Fruit fly (Drosophila melanogaster) whole organism, embryonic: ENCODE measurements around the gene FoxL1.

Experiments
- CG10543 ChIP-seq: fragments of 200-800 bp; sonication (Bioruptor generic); optimal IDR thresholded peaks from 3 replicates; lab custom pipeline; 2017; ENCODE audit warnings: missing biosample characterization, mild to moderate bottlenecking, missing genetic modification characterization, moderate library complexity
- CG12659 ChIP-seq: fragments of 200-800 bp; sonication (Bioruptor generic); optimal IDR thresholded peaks from 3 replicates; lab custom pipeline; 2017; ENCODE audit warnings: mild to moderate bottlenecking, missing biosample characterization, missing genetic modification reagents, missing genetic modification characterization
- CG15269 ChIP-seq: fragments of 200-800 bp; sonication (Bioruptor generic); optimal IDR thresholded peaks from 2 replicates; lab custom pipeline; 2018; ENCODE audit warnings: missing biosample characterization, mild to moderate bottlenecking, missing genetic modification characterization, moderate library complexity
- CG18011 ChIP-seq: fragments of 200-800 bp; sonication (Bioruptor generic); optimal IDR thresholded peaks from 2 replicates; lab custom pipeline; 2017; ENCODE audit warnings: missing biosample characterization, missing genetic modification characterization, mild to moderate bottlenecking, moderate library complexity, missing genotype
- CG18476 ChIP-seq: fragments of 200-800 bp; sonication (Bioruptor generic); optimal IDR thresholded peaks from 2 replicates; lab custom pipeline; 2016; ENCODE audit warnings: missing biosample characterization, mild to moderate bottlenecking, missing genetic modification characterization
- CG9727 ChIP-seq: fragments of 200-800 bp; sonication (Bioruptor generic); optimal IDR thresholded peaks from 3 replicates; lab custom pipeline; 2017; ENCODE audit warnings: missing biosample characterization, mild to moderate bottlenecking, missing genetic modification characterization
- D19A ChIP-seq: fragments of 200-800 bp; optimal IDR thresholded peaks from 3 replicates; lab custom pipeline; 2019; ENCODE audit warnings: missing biosample characterization, mild to moderate bottlenecking, missing genetic modification characterization, moderate library complexity
- Drgx ChIP-seq: fragments of 200-800 bp; sonication (Bioruptor generic); IDR thresholded peaks from 2 replicates; pipeline ENCODE4 v1.3.6; 2022; ENCODE audit warnings: missing biosample characterization, missing genetic modification characterization
- Rx ChIP-seq: fragments of 200-800 bp; sonication (Bioruptor generic); IDR thresholded peaks from 2 replicates; pipeline ENCODE4 v1.3.6; 2022; ENCODE audit warnings: missing biosample characterization, missing genetic modification characterization
- Stat92E ChIP-seq, 3 experiments: fragments of >200 bp in 2 of 3; fragments of 200-800 bp in 1 of 3; sonication (Bioruptor generic) in 1 of 3; optimal IDR thresholded peaks; 2 replicates each; lab custom pipeline; 2017 to 2019; ENCODE audit warnings: missing biosample characterization in 3 of 3, missing genetic modification characterization in 3 of 3, mild to moderate bottlenecking in 1 of 3, moderate library complexity in 1 of 3
- onecut ChIP-seq: fragments of 200-800 bp; sonication (Bioruptor generic); IDR thresholded peaks from 2 replicates; pipeline ENCODE4 v1.3.6; 2022; ENCODE audit warnings: missing biosample characterization, missing genetic modification characterization
- psq ChIP-seq: fragments of 200-800 bp; sonication (Bioruptor generic); optimal IDR thresholded peaks from 2 replicates; lab custom pipeline; 2017; ENCODE audit warnings: missing biosample characterization, missing genetic modification characterization
- slp2 ChIP-seq: fragments of 200-800 bp; sonication (Bioruptor generic); optimal IDR thresholded peaks from 2 replicates; lab custom pipeline; 2016; ENCODE audit warnings: missing biosample characterization, missing genetic modification characterization
- stwl ChIP-seq: fragments of 200-800 bp; sonication (Bioruptor generic); optimal IDR thresholded peaks from 3 replicates; lab custom pipeline; 2018; ENCODE audit warnings: missing biosample characterization, mild to moderate bottlenecking, missing genetic modification characterization, moderate library complexity

DNA sequence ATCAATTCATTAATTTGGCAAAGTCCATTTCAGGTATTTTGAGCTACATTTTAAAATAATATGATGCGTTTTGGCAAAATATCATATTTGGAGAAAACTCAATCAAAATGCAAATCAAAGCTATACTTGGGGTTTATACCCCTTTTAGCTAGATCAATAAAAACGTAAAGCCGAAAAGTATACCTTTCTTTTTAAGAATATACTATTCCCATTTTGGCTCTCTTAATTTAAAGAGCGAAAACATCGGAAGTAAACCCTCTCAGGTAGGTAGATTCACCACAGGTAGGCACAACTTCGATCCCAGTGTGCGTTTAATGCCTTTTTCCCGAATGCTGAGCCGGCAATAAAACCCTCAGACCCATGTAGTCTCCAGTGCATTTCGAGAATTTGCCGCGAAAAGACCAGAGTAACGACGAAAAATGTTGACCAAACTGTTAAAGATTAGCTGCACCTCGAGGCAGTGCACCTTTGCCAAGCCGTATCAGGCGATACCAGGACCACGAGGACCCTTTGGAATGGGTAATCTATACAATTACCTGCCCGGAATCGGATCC is 43.3 kb downstream of the FoxL1 start, which contains the start of gene dib:
- TF ChIP-seq CG9727 (GFP tag; lab: Kevin White, UChicago) = no peak
- no peak for TF ChIP-seq CG15269 (tag; lab: Kevin White, UChicago)
- TF ChIP-seq CG10543 (GFP tag; lab: Kevin White, UChicago) = no peak
- no peak for TF ChIP-seq CG18011
- TF ChIP-seq slp2 (GFP tag; lab: Kevin White, UChicago) = no peak
- no peak for TF ChIP-seq Stat92E (GFP tag; optimal IDR thresholded peaks at IDR 0.05; lab: Kevin White, UChicago)
- no peak for TF ChIP-seq onecut (GFP tag; lab: Robert Waterston, UW)
- TF ChIP-seq Rx = no peak
- no peak for TF ChIP-seq CG12659 (GFP tag; lab: Kevin White, UChicago)
- TF ChIP-seq CG18476 = no peak
- no peak for TF ChIP-seq D19A (tag; lab: Kevin White, UChicago)
- TF ChIP-seq psq (GFP tag; lab: Kevin White, UChicago) = no peak
- TF ChIP-seq stwl = no peak
- no peak for TF ChIP-seq Drgx (GFP tag; lab: Robert Waterston, UW)
